Worm (Caenorhabditis elegans) whole organism, late embryonic: Measurements from ENCODE around the gene R08C7.5.
A peak's percentile ranks its signal among the peaks of the same experiment; 100 is the strongest.

Experiments used
- C08G9.2 ChIP-seq: sonication (generic microtip); optimal IDR thresholded peaks from 2 replicates; lab custom pipeline; 2016; ENCODE audit warnings: mild to moderate bottlenecking, missing genetic modification characterization, moderate library complexity, missing compliant biosample characterization
- C38D4.7 ChIP-seq: fragments of 200-800 bp; sonication (Bioruptor generic); optimal IDR thresholded peaks from 2 replicates; lab custom pipeline; 2018; ENCODE audit warnings: mild to moderate bottlenecking, missing genetic modification characterization, moderate library complexity, missing compliant biosample characterization
- F13H6.1 ChIP-seq: sonication (generic microtip); optimal IDR thresholded peaks from 2 replicates; lab custom pipeline; 2016; ENCODE audit warnings: missing genetic modification characterization, missing compliant biosample characterization
- K09A11.1 ChIP-seq: sonication (generic microtip); optimal IDR thresholded peaks from 2 replicates; lab custom pipeline; 2017; ENCODE audit warnings: antibody characterized with exemption, mild to moderate bottlenecking, missing genetic modification characterization, missing compliant biosample characterization; ENCODE audit not compliant: insufficient read depth
- ceh-14 ChIP-seq: sonication (generic microtip); optimal IDR thresholded peaks from 2 replicates; lab custom pipeline; 2016; ENCODE audit warnings: missing genotype, missing genetic modification characterization, missing compliant biosample characterization
- ceh-18 ChIP-seq: sonication (generic microtip); optimal IDR thresholded peaks from 2 replicates; lab custom pipeline; 2016; ENCODE audit warnings: missing genetic modification characterization, missing compliant biosample characterization
- ceh-2 ChIP-seq: sonication (generic microtip); optimal IDR thresholded peaks from 2 replicates; lab custom pipeline; 2016; ENCODE audit warnings: missing genotype, missing genetic modification characterization, missing compliant biosample characterization
- ceh-22 ChIP-seq: sonication (generic microtip); optimal IDR thresholded peaks from 2 replicates; lab custom pipeline; 2017; ENCODE audit warnings: missing biosample characterization, missing genetic modification characterization
- ceh-24 ChIP-seq: sonication (generic microtip); optimal IDR thresholded peaks from 2 replicates; lab custom pipeline; 2016; ENCODE audit warnings: mild to moderate bottlenecking, missing genetic modification characterization, missing compliant biosample characterization
- ceh-31 ChIP-seq: sonication (generic microtip); optimal IDR thresholded peaks from 2 replicates; lab custom pipeline; 2016; ENCODE audit warnings: missing genetic modification characterization, missing compliant biosample characterization
- ceh-34 ChIP-seq: sonication (generic microtip); optimal IDR thresholded peaks from 2 replicates; lab custom pipeline; 2016; ENCODE audit warnings: mild to moderate bottlenecking, missing genetic modification characterization, missing compliant biosample characterization
- ceh-45 ChIP-seq: fragments of 200-800 bp; sonication (Bioruptor generic); IDR thresholded peaks from 2 replicates; pipeline ENCODE4 v1.3.6; 2022; ENCODE audit warnings: missing genetic modification reagents, missing genetic modification characterization, missing compliant biosample characterization
- ceh-48 ChIP-seq: sonication (generic microtip); optimal IDR thresholded peaks from 2 replicates; lab custom pipeline; 2016; ENCODE audit warnings: missing genetic modification characterization, inconsistent platforms, missing compliant biosample characterization
- ceh-6 ChIP-seq: fragments of 200-800 bp; sonication (Bioruptor generic); optimal IDR thresholded peaks from 2 replicates; lab custom pipeline; 2018; ENCODE audit warnings: mild to moderate bottlenecking, missing genetic modification characterization, missing compliant biosample characterization
- ceh-9 ChIP-seq: sonication (generic microtip); optimal IDR thresholded peaks from 2 replicates; lab custom pipeline; 2016; ENCODE audit warnings: mild to moderate bottlenecking, missing genetic modification characterization, inconsistent platforms, missing compliant biosample characterization
- dmd-4 ChIP-seq: sonication (generic microtip); optimal IDR thresholded peaks from 2 replicates; lab custom pipeline; 2016; ENCODE audit warnings: borderline replicate concordance, missing genetic modification characterization, missing compliant biosample characterization
- elt-2 ChIP-seq: sonication (generic microtip); optimal IDR thresholded peaks from 2 replicates; lab custom pipeline; 2016; ENCODE audit warnings: missing genetic modification reagents, missing genetic modification characterization, missing compliant biosample characterization
- fkh-6 ChIP-seq: sonication (generic microtip); optimal IDR thresholded peaks from 2 replicates; lab custom pipeline; 2016; ENCODE audit warnings: missing genetic modification characterization, missing compliant biosample characterization
- gmeb-2 ChIP-seq: sonication (generic microtip); optimal IDR thresholded peaks from 2 replicates; lab custom pipeline; 2016; ENCODE audit warnings: missing genetic modification characterization, inconsistent platforms, missing compliant biosample characterization
- hlh-30 ChIP-seq: sonication (generic microtip); optimal IDR thresholded peaks from 2 replicates; lab custom pipeline; 2017; ENCODE audit warnings: antibody characterized with exemption, missing genetic modification characterization, missing compliant biosample characterization; ENCODE audit not compliant: insufficient read depth
- lin-11 ChIP-seq: fragments of 200-800 bp; sonication (Bioruptor generic); optimal IDR thresholded peaks from 2 replicates; lab custom pipeline; 2018; ENCODE audit warnings: mild to moderate bottlenecking, missing genetic modification characterization, missing compliant biosample characterization
- nfya-1 ChIP-seq: sonication (generic microtip); optimal IDR thresholded peaks from 2 replicates; lab custom pipeline; 2017; ENCODE audit warnings: missing genetic modification characterization, mild to moderate bottlenecking, missing compliant biosample characterization, antibody characterized with exemption, moderate library complexity
- nhr-11 ChIP-seq: fragments of 150-350 bp; optimal IDR thresholded peaks from 2 replicates; lab custom pipeline; 2014; ENCODE audit warnings: missing biosample characterization, missing genetic modification characterization
- odd-2 ChIP-seq: sonication (generic microtip); optimal IDR thresholded peaks from 2 replicates; lab custom pipeline; 2017; ENCODE audit warnings: antibody characterized with exemption, mild to moderate bottlenecking, missing genetic modification characterization, missing compliant biosample characterization
- pax-1 ChIP-seq: fragments of 150-350 bp; optimal IDR thresholded peaks from 2 replicates; lab custom pipeline; 2014; ENCODE audit warnings: missing biosample characterization, missing genetic modification characterization
- pha-2 ChIP-seq: sonication (generic microtip); optimal IDR thresholded peaks from 2 replicates; lab custom pipeline; 2017; ENCODE audit warnings: mild to moderate bottlenecking, missing genetic modification characterization, missing compliant biosample characterization
- pqm-1 ChIP-seq: sonication (generic microtip); optimal IDR thresholded peaks from 2 replicates; lab custom pipeline; 2016; ENCODE audit warnings: missing genetic modification characterization, missing compliant biosample characterization
- sdc-2 ChIP-seq: sonication (generic microtip); optimal IDR thresholded peaks from 2 replicates; lab custom pipeline; 2016; ENCODE audit warnings: missing genotype, missing genetic modification characterization, missing compliant biosample characterization
- sox-2 ChIP-seq: fragments of 200-800 bp; sonication (Bioruptor generic); IDR thresholded peaks from 2 replicates; pipeline ENCODE4 v1.3.6; 2022; ENCODE audit warnings: missing genetic modification reagents, missing genetic modification characterization, missing compliant biosample characterization
- sox-4 ChIP-seq: sonication (generic microtip); optimal IDR thresholded peaks from 2 replicates; lab custom pipeline; 2017; ENCODE audit warnings: mild to moderate bottlenecking, missing genetic modification characterization, inconsistent platforms, missing compliant biosample characterization
- syd-9 ChIP-seq: sonication (generic microtip); optimal IDR thresholded peaks from 2 replicates; lab custom pipeline; 2016; ENCODE audit warnings: mild to moderate bottlenecking, missing genetic modification characterization, moderate library complexity, missing compliant biosample characterization
- tbx-2 ChIP-seq: sonication (generic microtip); optimal IDR thresholded peaks from 2 replicates; lab custom pipeline; 2016; ENCODE audit warnings: missing genetic modification characterization, missing compliant biosample characterization
- unc-3 ChIP-seq, 2 experiments: fragments of 200-800 bp in 1 of 2; sonication (Bioruptor generic) in 1 of 2; sonication (generic microtip) in 1 of 2; conservative IDR thresholded peaks in 1 of 2; optimal IDR thresholded peaks in 1 of 2; 2 replicates each; pipeline versions ENCODE4 v1.3.6 to Lab custom; 2016 to 2022; ENCODE audit warnings: missing compliant biosample characterization in 2 of 2, missing genetic modification characterization in 2 of 2, missing genetic modification reagents in 1 of 2
- unc-42 ChIP-seq: sonication (generic microtip); optimal IDR thresholded peaks from 2 replicates; lab custom pipeline; 2016; ENCODE audit warnings: missing genotype, missing genetic modification characterization, missing compliant biosample characterization

The R08C7.5 gene

DNA sequence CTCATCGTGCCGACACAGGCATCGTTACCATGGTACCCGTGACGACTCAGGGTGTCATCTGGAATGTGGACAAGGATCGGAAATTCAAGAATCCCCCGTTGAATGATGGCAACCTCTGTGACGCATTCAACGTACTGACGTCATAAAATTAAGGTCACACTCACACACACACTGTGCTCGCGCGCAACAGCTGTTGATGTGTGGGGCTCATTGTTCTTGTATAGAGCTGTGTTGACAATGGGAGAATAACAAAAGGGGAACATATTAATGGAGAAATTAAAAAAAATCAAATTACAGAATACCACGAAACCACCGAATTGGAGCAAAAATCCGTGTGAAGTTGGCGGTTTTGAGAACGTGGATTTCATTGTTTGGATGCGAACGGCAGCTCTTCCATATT, 18.3 kb downstream of the R08C7.5 start:
- TF ChIP-seq unc-42 (tag; lab: Kevin White, UChicago) (peak; percentile 10), tbx-2 (peak; percentile 13), C08G9.2 (tag; lab: Kevin White, UChicago) (no peak), lin-11 (tag; lab: Kevin White, UChicago) (no peak), ceh-31 (tag; lab: Kevin White, UChicago) (peak; percentile 3), sox-2 (GFP tag; lab: Robert Waterston, UW) (peak; percentile 73), hlh-30 (tag; lab: Kevin White, UChicago) (peak; percentile 45), sox-4 (tag; lab: Kevin White, UChicago) (no peak)
- TF ChIP-seq, all 69 proteins: peak for 5

- no peak for TF ChIP-seq ceh-6 (GFP tag; lab: Kevin White, UChicago)
- TF ChIP-seq ceh-45 (GFP tag; lab: Robert Waterston, UW), result no peak
- TF ChIP-seq ceh-48 (tag; lab: Kevin White, UChicago), result no peak
- TF ChIP-seq pqm-1 (tag; lab: Kevin White, UChicago), result no peak
- no peak for TF ChIP-seq pax-1 (tag; lab: Kevin White, UChicago)
- TF ChIP-seq pha-2 (tag; lab: Kevin White, UChicago), result no peak
- no peak for TF ChIP-seq F13H6.1
- no peak for TF ChIP-seq ceh-14
- TF ChIP-seq ceh-22, result no peak
- TF ChIP-seq syd-9 (tag; lab: Kevin White, UChicago), result no peak
- TF ChIP-seq ceh-9 (tag; lab: Kevin White, UChicago), result no peak
- no peak for TF ChIP-seq dmd-4
- TF ChIP-seq, all 69 proteins: peak for 0
Observed at ce11 chrIV:4449439-4449838, 19.4 kb downstream of the R08C7.5 start, which contains the start of gene R08C7.12. Gene R08C7.12 (plus strand): TSS chrIV:4449739.

DNA sequence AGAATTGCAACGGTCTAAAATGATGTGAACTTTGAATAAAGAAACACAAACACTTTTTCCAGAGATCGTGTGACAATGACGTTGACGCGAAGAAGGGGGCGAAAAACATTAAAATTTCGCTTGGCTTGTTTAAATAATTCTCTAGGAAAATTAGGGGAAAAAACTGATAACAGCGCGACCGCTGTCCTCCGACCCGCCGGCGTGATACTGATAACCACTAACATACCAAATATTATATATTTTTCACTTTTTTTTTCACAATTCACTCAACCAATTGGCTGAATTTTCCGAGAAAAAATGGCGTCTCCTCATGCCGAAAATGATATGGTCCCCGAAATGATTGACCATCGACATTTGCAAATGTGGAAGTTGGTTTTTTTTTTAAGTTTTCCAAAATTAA, 19.8 kb downstream of the R08C7.5 start:
- TF ChIP-seq elt-2 (tag; lab: Kevin White, UChicago) (peak; percentile 75), nhr-11 (tag; lab: Kevin White, UChicago) (no peak)
- TF ChIP-seq, all 69 proteins: peak for 1

ce11 chrIV:4451576-4451975, 21.5 kb downstream of the R08C7.5 start, which contains the start of gene R08C7.1:
Gene R08C7.1 (plus strand): TSS chrIV:4451876.
- no peak for TF ChIP-seq dmd-4
- TF ChIP-seq F13H6.1, result no peak
- no peak for TF ChIP-seq gmeb-2
- TF ChIP-seq odd-2 (tag; lab: Kevin White, UChicago), result no peak
- TF ChIP-seq ceh-24 (tag; lab: Kevin White, UChicago), result no peak
- TF ChIP-seq ceh-34 (tag; lab: Kevin White, UChicago), result no peak
- no peak for TF ChIP-seq ceh-2 (tag; lab: Kevin White, UChicago)
- no peak for TF ChIP-seq K09A11.1
- no peak for TF ChIP-seq C38D4.7
- TF ChIP-seq lin-11 (tag; lab: Kevin White, UChicago), result no peak
- no peak for TF ChIP-seq nfya-1 (tag; lab: Kevin White, UChicago)
- TF ChIP-seq tbx-2, result no peak
- no peak for TF ChIP-seq sox-2 (GFP tag; lab: Robert Waterston, UW)
- no peak for TF ChIP-seq unc-3 (GFP tag; conservative IDR thresholded peaks at IDR 0.05; lab: Robert Waterston, UW)
- TF ChIP-seq unc-3 (tag; optimal IDR thresholded peaks at IDR 0.05; lab: Kevin White, UChicago), result no peak
- TF ChIP-seq, all 69 proteins: peak for 0

DNA sequence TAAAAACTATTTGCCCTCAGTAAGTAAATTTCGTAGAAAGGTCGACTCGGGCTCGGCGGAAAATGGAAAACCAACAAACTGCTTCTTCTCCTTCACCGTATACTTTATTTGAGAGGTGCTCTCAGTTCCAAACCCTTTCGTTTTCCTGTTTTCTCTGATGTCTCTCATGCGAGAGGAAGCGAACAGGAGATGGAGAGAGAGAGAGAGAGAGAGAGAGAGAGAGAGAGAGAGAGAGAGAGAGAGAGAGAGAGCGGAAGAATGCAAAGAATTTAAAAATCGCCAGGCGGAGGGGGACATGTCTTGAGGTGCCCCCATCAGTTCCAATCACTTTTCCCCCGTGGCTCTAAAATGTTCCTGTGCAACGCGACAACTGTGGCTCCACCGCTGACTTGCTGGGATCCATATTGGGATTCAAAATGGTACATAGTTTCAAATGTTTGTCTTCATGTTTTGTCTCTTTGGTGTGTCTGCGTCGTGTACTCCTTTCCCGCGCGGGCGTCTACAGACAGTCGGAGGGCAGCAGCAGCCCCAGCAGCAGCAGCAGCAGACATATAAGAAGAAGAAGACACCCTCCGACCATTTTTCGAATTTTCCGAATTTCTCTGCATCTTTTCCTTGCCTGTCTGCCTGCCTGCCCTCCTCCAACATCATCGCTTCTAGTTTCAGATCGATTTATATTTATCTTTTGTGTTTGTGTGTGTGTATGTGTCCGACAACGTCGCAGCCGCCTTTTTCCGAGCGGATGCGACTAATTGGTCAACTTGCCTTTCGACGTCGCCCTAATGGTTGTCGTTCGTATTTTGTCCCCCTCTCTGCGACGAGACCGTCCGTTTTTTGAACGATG, 24.5 kb downstream of the R08C7.5 start, which contains the start of gene R08C7.11:
R08C7.11 (minus strand) TSS at position 608 of the 844 bp plus-strand sequence.
- TF ChIP-seq ceh-31 (tag; lab: Kevin White, UChicago), result no peak
- TF ChIP-seq sdc-2 (tag; lab: Kevin White, UChicago), result peak; percentile 50
- TF ChIP-seq nfya-1 (tag; lab: Kevin White, UChicago), result peak; percentile 16
- peak; percentile 17 for TF ChIP-seq ceh-6 (GFP tag; lab: Kevin White, UChicago)
- no peak for TF ChIP-seq fkh-6
- peak; percentile 30 for TF ChIP-seq ceh-18 (tag; lab: Kevin White, UChicago)
